Fruit fly (Drosophila melanogaster) whole organism, embryonic: Measurements from ENCODE around the gene fusl.

Experiments
- B-H2 ChIP-seq: fragments of 200-800 bp; sonication (Bioruptor generic); optimal IDR thresholded peaks from 2 replicates; lab custom pipeline; 2018; ENCODE audit warnings: missing biosample characterization, mild to moderate bottlenecking, missing genetic modification characterization
- Bteb2 ChIP-seq: fragments of 200-800 bp; sonication (Bioruptor generic); optimal IDR thresholded peaks from 2 replicates; lab custom pipeline; 2016; ENCODE audit warnings: missing biosample characterization, missing genetic modification characterization
- CG10147 ChIP-seq: fragments of 200-800 bp; sonication (Bioruptor generic); optimal IDR thresholded peaks from 2 replicates; lab custom pipeline; 2019; ENCODE audit warnings: missing biosample characterization, mild to moderate bottlenecking, missing genetic modification characterization, moderate library complexity
- CG11398 ChIP-seq: fragments of 200-800 bp; sonication (Bioruptor generic); optimal IDR thresholded peaks from 2 replicates; lab custom pipeline; 2016; ENCODE audit warnings: missing biosample characterization, missing genetic modification characterization
- CG13296 ChIP-seq: fragments of 200-800 bp; sonication (Bioruptor generic); optimal IDR thresholded peaks from 3 replicates; lab custom pipeline; 2018; ENCODE audit warnings: missing biosample characterization, mild to moderate bottlenecking, missing genetic modification characterization
- CG13424 ChIP-seq: fragments of 200-800 bp; sonication (Bioruptor generic); optimal IDR thresholded peaks from 2 replicates; lab custom pipeline; 2019; ENCODE audit warnings: missing biosample characterization, mild to moderate bottlenecking, missing genetic modification characterization, moderate library complexity
- CG15011 ChIP-seq: fragments of 200-800 bp; sonication (Bioruptor generic); optimal IDR thresholded peaks from 3 replicates; lab custom pipeline; 2018; ENCODE audit warnings: missing biosample characterization, mild to moderate bottlenecking, missing genetic modification characterization
- CG1602 ChIP-seq: fragments of 200-800 bp; sonication (Bioruptor generic); optimal IDR thresholded peaks from 3 replicates; lab custom pipeline; 2016; ENCODE audit warnings: missing biosample characterization, missing genetic modification characterization
- CG17186 ChIP-seq: fragments of 200-800 bp; sonication (Bioruptor generic); optimal IDR thresholded peaks from 3 replicates; lab custom pipeline; 2017; ENCODE audit warnings: missing biosample characterization, missing genetic modification reagents, missing genetic modification characterization
- CG17829 ChIP-seq: fragments of 200-800 bp; optimal IDR thresholded peaks from 2 replicates; lab custom pipeline; 2019; ENCODE audit warnings: missing biosample characterization, mild to moderate bottlenecking, missing genetic modification characterization, moderate library complexity
- CG18262 ChIP-seq: fragments of 200-800 bp; optimal IDR thresholded peaks from 3 replicates; lab custom pipeline; 2019; ENCODE audit warnings: missing biosample characterization, mild to moderate bottlenecking, missing genetic modification characterization, moderate library complexity
- CG2116 ChIP-seq: fragments of 200-800 bp; sonication (Bioruptor generic); optimal IDR thresholded peaks from 3 replicates; lab custom pipeline; 2018; ENCODE audit warnings: missing biosample characterization, mild to moderate bottlenecking, missing genetic modification characterization
- CG2199 ChIP-seq: fragments of 200-800 bp; sonication (Bioruptor generic); IDR thresholded peaks from 3 replicates; pipeline ENCODE4 v1.3.6; 2022; ENCODE audit warnings: missing biosample characterization, missing genetic modification characterization
- CG30403 ChIP-seq: fragments of 200-800 bp; sonication (Bioruptor generic); optimal IDR thresholded peaks from 3 replicates; lab custom pipeline; 2016; ENCODE audit warnings: missing biosample characterization, missing genetic modification characterization
- CG42726 ChIP-seq: fragments of 200-800 bp; sonication (Bioruptor generic); IDR thresholded peaks from 2 replicates; pipeline ENCODE4 v1.3.6; 2022; ENCODE audit warnings: missing biosample characterization, missing genetic modification characterization; ENCODE audit not compliant: partially characterized antibody
- CG5245 ChIP-seq: fragments of 200-800 bp; sonication (Bioruptor generic); optimal IDR thresholded peaks from 3 replicates; lab custom pipeline; 2016; ENCODE audit warnings: missing biosample characterization, missing genetic modification characterization
- CG6683 ChIP-seq: fragments of 200-800 bp; sonication (Bioruptor generic); optimal IDR thresholded peaks from 2 replicates; lab custom pipeline; 2017; ENCODE audit warnings: missing biosample characterization, mild to moderate bottlenecking, missing genetic modification characterization, missing genetic modification reagents
- CG9437 ChIP-seq: fragments of 200-800 bp; sonication (Bioruptor generic); optimal IDR thresholded peaks from 2 replicates; lab custom pipeline; 2018; ENCODE audit warnings: missing biosample characterization, mild to moderate bottlenecking, missing genetic modification characterization
- CG9609 ChIP-seq: fragments of 200-800 bp; sonication (Bioruptor generic); optimal IDR thresholded peaks from 3 replicates; lab custom pipeline; 2016; ENCODE audit warnings: missing biosample characterization, missing genetic modification characterization
- CG9817 ChIP-seq: fragments of 200-800 bp; sonication (Bioruptor generic); optimal IDR thresholded peaks from 2 replicates; lab custom pipeline; 2018; ENCODE audit warnings: missing biosample characterization, mild to moderate bottlenecking, missing genetic modification characterization, moderate library complexity
- Dad ChIP-seq: fragments of 200-800 bp; sonication (Bioruptor generic); optimal IDR thresholded peaks from 3 replicates; lab custom pipeline; 2016; ENCODE audit warnings: missing biosample characterization, missing genetic modification characterization
- Fer1 ChIP-seq: fragments of 200-800 bp; sonication (Bioruptor generic); optimal IDR thresholded peaks from 2 replicates; lab custom pipeline; 2017; ENCODE audit warnings: missing biosample characterization, mild to moderate bottlenecking, missing genetic modification characterization
- H15 ChIP-seq: fragments of 200-800 bp; sonication (Bioruptor generic); IDR thresholded peaks from 3 replicates; pipeline ENCODE4 v1.3.6; 2022; ENCODE audit warnings: missing biosample characterization, missing genetic modification characterization
- HLH54F ChIP-seq: fragments of 200-800 bp; sonication (Bioruptor generic); optimal IDR thresholded peaks from 3 replicates; lab custom pipeline; 2016; ENCODE audit warnings: missing biosample characterization, missing genetic modification characterization
- Max ChIP-seq: fragments of 200-800 bp; sonication (Bioruptor generic); optimal IDR thresholded peaks from 2 replicates; lab custom pipeline; 2016; ENCODE audit warnings: missing biosample characterization, mild to moderate bottlenecking, missing genetic modification characterization
- Pdp1 ChIP-seq, 2 experiments: fragments of 200-800 bp; sonication (Bioruptor generic); optimal IDR thresholded peaks; 3 replicates each; lab custom pipeline; 2016; ENCODE audit warnings: missing biosample characterization in 2 of 2, missing genetic modification characterization in 2 of 2, mild to moderate bottlenecking in 1 of 2, moderate library complexity in 1 of 2
- Rx ChIP-seq: fragments of 200-800 bp; sonication (Bioruptor generic); IDR thresholded peaks from 2 replicates; pipeline ENCODE4 v1.3.6; 2022; ENCODE audit warnings: missing biosample characterization, missing genetic modification characterization
- Sox102F ChIP-seq: fragments of 200-800 bp; sonication (Bioruptor generic); optimal IDR thresholded peaks from 2 replicates; lab custom pipeline; 2018; ENCODE audit warnings: missing biosample characterization, mild to moderate bottlenecking, missing genetic modification characterization, moderate library complexity
- Trl ChIP-seq, 3 experiments: fragments of >200 bp in 2 of 3; fragments of 200-800 bp in 1 of 3; sonication (Bioruptor generic) in 1 of 3; optimal IDR thresholded peaks; 2 replicates in 1 of 3; 3 replicates in 2 of 3; lab custom pipeline; 2016 to 2017; ENCODE audit warnings: missing biosample characterization in 1 of 3, missing genetic modification characterization in 1 of 3
- Usf ChIP-seq: fragments of 200-800 bp; sonication (Bioruptor generic); optimal IDR thresholded peaks from 2 replicates; lab custom pipeline; 2017; ENCODE audit warnings: missing genotype, missing biosample characterization, missing genetic modification characterization
- ac ChIP-seq: fragments of 200-800 bp; sonication (Bioruptor generic); optimal IDR thresholded peaks from 3 replicates; lab custom pipeline; 2017; ENCODE audit warnings: missing biosample characterization, mild to moderate bottlenecking, missing genetic modification characterization
- cg ChIP-seq: fragments of 200-800 bp; sonication (Bioruptor generic); optimal IDR thresholded peaks from 3 replicates; lab custom pipeline; 2019; ENCODE audit warnings: missing biosample characterization, mild to moderate bottlenecking, missing genetic modification characterization, moderate library complexity
- chif ChIP-seq, 2 experiments: fragments of 200-800 bp; sonication (Bioruptor generic); optimal IDR thresholded peaks; 3 replicates each; lab custom pipeline; 2016; ENCODE audit warnings: missing biosample characterization in 2 of 2, missing genetic modification characterization in 2 of 2
- chinmo ChIP-seq: fragments of 200-800 bp; sonication (Bioruptor generic); IDR thresholded peaks from 4 replicates; pipeline ENCODE4 v1.3.6; 2022; ENCODE audit warnings: missing biosample characterization, missing genetic modification characterization; ENCODE audit not compliant: partially characterized antibody
- crc ChIP-seq: fragments of 200-800 bp; sonication (Bioruptor generic); optimal IDR thresholded peaks from 2 replicates; lab custom pipeline; 2016; ENCODE audit warnings: missing biosample characterization, missing genetic modification characterization
- dpn ChIP-seq, 2 experiments: fragments of 200-800 bp; sonication (Bioruptor generic); optimal IDR thresholded peaks; 3 replicates each; lab custom pipeline; 2016; ENCODE audit warnings: missing biosample characterization in 2 of 2, missing genetic modification characterization in 2 of 2
- ems ChIP-seq: fragments of 200-800 bp; sonication (Bioruptor generic); optimal IDR thresholded peaks from 3 replicates; lab custom pipeline; 2016; ENCODE audit warnings: missing biosample characterization, missing genetic modification characterization
- fru ChIP-seq: fragments of >200 bp; optimal IDR thresholded peaks from 2 replicates; lab custom pipeline; 2017
- gce ChIP-seq: fragments of 200-800 bp; sonication (Bioruptor generic); IDR thresholded peaks from 3 replicates; pipeline ENCODE4 v1.3.6; 2022; ENCODE audit warnings: missing biosample characterization, missing genetic modification characterization
- gsb-n ChIP-seq: fragments of 200-800 bp; sonication (Bioruptor generic); optimal IDR thresholded peaks from 3 replicates; lab custom pipeline; 2018; ENCODE audit warnings: missing biosample characterization, mild to moderate bottlenecking, missing genetic modification characterization
- ham ChIP-seq: fragments of 200-800 bp; sonication (Bioruptor generic); IDR thresholded peaks from 2 replicates; pipeline ENCODE4 v1.3.6; 2022; ENCODE audit warnings: missing biosample characterization, missing genetic modification characterization
- hbn ChIP-seq: fragments of 200-800 bp; sonication (Bioruptor generic); IDR thresholded peaks from 2 replicates; pipeline ENCODE4 v1.3.6; 2022; ENCODE audit warnings: missing biosample characterization, missing genetic modification characterization; ENCODE audit not compliant: partially characterized antibody
- inv ChIP-seq: fragments of 200-800 bp; sonication (Bioruptor generic); IDR thresholded peaks from 2 replicates; pipeline ENCODE4 v1.3.6; 2022; ENCODE audit warnings: missing biosample characterization, missing genetic modification characterization; ENCODE audit not compliant: partially characterized antibody
- nmo ChIP-seq: fragments of 200-800 bp; sonication (Bioruptor generic); optimal IDR thresholded peaks from 2 replicates; lab custom pipeline; 2018; ENCODE audit warnings: missing biosample characterization, mild to moderate bottlenecking, missing genetic modification characterization, moderate library complexity
- ranshi ChIP-seq: fragments of 200-800 bp; sonication (Bioruptor generic); IDR thresholded peaks from 2 replicates; pipeline ENCODE4 v1.3.6; 2022; ENCODE audit warnings: missing biosample characterization, missing genetic modification characterization
- rib ChIP-seq: fragments of 200-800 bp; sonication (Bioruptor generic); IDR thresholded peaks from 2 replicates; pipeline ENCODE4 v1.3.6; 2022; ENCODE audit warnings: missing biosample characterization, missing genetic modification characterization
- sr ChIP-seq: fragments of 200-800 bp; sonication (Bioruptor generic); IDR thresholded peaks from 3 replicates; pipeline ENCODE4 v1.3.6; 2022; ENCODE audit warnings: missing biosample characterization, missing genetic modification characterization
- stc ChIP-seq: fragments of 200-800 bp; sonication (Bioruptor generic); IDR thresholded peaks from 2 replicates; pipeline ENCODE4 v1.3.6; 2022; ENCODE audit warnings: missing biosample characterization, missing genetic modification characterization
- tin ChIP-seq: fragments of 200-800 bp; sonication (Bioruptor generic); optimal IDR thresholded peaks from 3 replicates; lab custom pipeline; 2016; ENCODE audit warnings: missing biosample characterization, missing genetic modification characterization
- zen2 ChIP-seq: fragments of 200-800 bp; sonication (Bioruptor generic); IDR thresholded peaks from 3 replicates; pipeline ENCODE4 v1.3.6; 2022; ENCODE audit warnings: missing biosample characterization, missing genetic modification characterization; ENCODE audit not compliant: partially characterized antibody

The fusl gene

DNA sequence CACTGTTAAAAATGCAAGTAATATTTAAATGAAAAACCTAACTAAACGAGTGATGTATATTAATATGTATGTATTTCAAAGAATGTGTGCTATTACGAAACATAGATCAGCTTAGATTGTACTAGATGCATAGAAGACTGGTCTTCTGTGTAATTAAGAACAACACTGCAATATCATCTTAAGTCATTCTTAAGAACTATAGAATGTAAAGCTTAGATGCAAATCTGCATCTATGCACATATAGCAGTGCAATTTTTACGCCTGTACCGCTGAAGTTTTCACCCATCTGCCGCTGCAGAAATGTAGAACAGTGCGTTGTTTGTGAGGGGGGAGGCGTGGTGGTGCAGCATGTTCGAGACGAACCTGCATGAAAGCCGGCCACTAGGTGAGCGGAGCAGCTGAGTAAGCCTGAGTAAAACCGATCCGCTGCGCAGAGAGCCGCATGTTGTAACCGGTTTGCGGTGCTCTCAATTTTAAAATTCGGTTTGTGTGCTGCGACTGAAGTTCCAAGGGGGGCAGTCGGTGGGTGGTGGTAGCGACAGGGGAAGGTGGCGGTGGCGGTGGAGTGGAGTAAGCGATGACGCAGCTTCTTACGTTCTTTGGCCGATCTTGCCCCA, 41.1 kb downstream of the fusl start (continued):
- peak; percentile 29 for TF ChIP-seq CG30403 (GFP tag; lab: Kevin White, UChicago)
- TF ChIP-seq nmo (GFP tag; lab: Kevin White, UChicago) = peak; percentile 59
- TF ChIP-seq Max = no peak
- peak; percentile 72 for TF ChIP-seq CG18262 (tag; lab: Kevin White, UChicago)
- TF ChIP-seq CG42726 (GFP tag; lab: Robert Waterston, UW) = 0 out of 2 replicates have a peak, but pooled peaks have one; percentile 39
- no peak for TF ChIP-seq CG17186 (GFP tag; lab: Kevin White, UChicago)
- 0 out of 2 replicates have a peak, but pooled peaks have one; percentile 43 for TF ChIP-seq rib (GFP tag; lab: Robert Waterston, UW)
- no peak for TF ChIP-seq CG15011 (GFP tag; lab: Kevin White, UChicago)
- no peak for TF ChIP-seq CG6683 (GFP tag; lab: Kevin White, UChicago)
- no peak for TF ChIP-seq H15 (GFP tag; lab: Robert Waterston, UW)
- no peak for TF ChIP-seq stc (GFP tag; lab: Robert Waterston, UW)
- no peak for TF ChIP-seq CG9437 (GFP tag; lab: Kevin White, UChicago)
- TF ChIP-seq gce (GFP tag; lab: Robert Waterston, UW) = no peak
- no peak for TF ChIP-seq crc
- TF ChIP-seq Fer1 = no peak
- peak in 1 of 2 experiments; percentile 9 for TF ChIP-seq chif (GFP tag; optimal IDR thresholded peaks at IDR 0.05; lab: Kevin White, UChicago)
- no peak for TF ChIP-seq CG11398 (GFP tag; lab: Kevin White, UChicago)
- TF ChIP-seq ranshi (GFP tag; lab: Robert Waterston, UW) = no peak
- no peak for TF ChIP-seq ac (GFP tag; lab: Kevin White, UChicago)
- TF ChIP-seq Rx (GFP tag; lab: Robert Waterston, UW) = no peak
- TF ChIP-seq CG2116 = no peak
- TF ChIP-seq ham (GFP tag; lab: Robert Waterston, UW) = no peak
- TF ChIP-seq Sox102F (GFP tag; lab: Kevin White, UChicago) = no peak
- TF ChIP-seq inv (GFP tag; lab: Robert Waterston, UW) = no peak
- peak; percentile 1 for TF ChIP-seq tin
- TF ChIP-seq CG10147 (GFP tag; lab: Kevin White, UChicago) = no peak
- TF ChIP-seq Bteb2 (GFP tag; lab: Kevin White, UChicago) = no peak
- TF ChIP-seq CG17829 (tag; lab: Kevin White, UChicago) = peak; percentile 16
- TF ChIP-seq sr (GFP tag; lab: Robert Waterston, UW) = no peak
- peak; percentile 45 to 74 for TF ChIP-seq Trl (optimal IDR thresholded peaks at IDR 0.05; lab: Kevin White, UChicago)
- TF ChIP-seq Trl (GFP tag; optimal IDR thresholded peaks at IDR 0.05; lab: Kevin White, UChicago) = no peak
- peak; percentile 8 for TF ChIP-seq CG1602 (GFP tag; lab: Kevin White, UChicago)
- TF ChIP-seq cg (GFP tag; lab: Kevin White, UChicago) = peak; percentile 8
- TF ChIP-seq CG9817 (tag; lab: Kevin White, UChicago) = no peak
- peak; percentile 47 for TF ChIP-seq gsb-n
- no peak for TF ChIP-seq Pdp1 (GFP tag; optimal IDR thresholded peaks at IDR 0.05; lab: Kevin White, UChicago)
- no peak; the same call in 2 of the 3 replicates for TF ChIP-seq zen2 (GFP tag; lab: Robert Waterston, UW)
- no peak for TF ChIP-seq Dad (GFP tag; lab: Kevin White, UChicago)
- TF ChIP-seq B-H2 (GFP tag; lab: Kevin White, UChicago) = no peak
- TF ChIP-seq HLH54F = no peak
- peak; percentile 11 for TF ChIP-seq CG13424
- no peak for TF ChIP-seq CG13296 (GFP tag; lab: Kevin White, UChicago)
- TF ChIP-seq CG9609 (GFP tag; lab: Kevin White, UChicago) = no peak
- TF ChIP-seq Usf (GFP tag; lab: Kevin White, UChicago) = no peak
- TF ChIP-seq dpn (GFP tag; optimal IDR thresholded peaks at IDR 0.05; lab: Kevin White, UChicago) = no peak
- TF ChIP-seq CG5245 (GFP tag; lab: Kevin White, UChicago) = no peak
- no peak for TF ChIP-seq ems (GFP tag; lab: Kevin White, UChicago)
- TF ChIP-seq CG2199 = no peak
- no peak for TF ChIP-seq hbn (GFP tag; lab: Robert Waterston, UW)
- TF ChIP-seq chinmo (GFP tag; lab: Robert Waterston, UW) = peak; percentile 85; the same call in 2 of the 4 replicates
- TF ChIP-seq fru (lab: Kevin White, UChicago) = no peak
